Fruit fly (Drosophila melanogaster) whole organism, embryonic: Measurements from ENCODE around the gene waw.

Experiments
- ATbp ChIP-seq: fragments of 200-800 bp; sonication (Bioruptor generic); optimal IDR thresholded peaks from 2 replicates; lab custom pipeline; 2017; ENCODE audit warnings: missing biosample characterization, mild to moderate bottlenecking, missing genetic modification characterization, missing genetic modification reagents
- CG10147 ChIP-seq: fragments of 200-800 bp; sonication (Bioruptor generic); optimal IDR thresholded peaks from 2 replicates; lab custom pipeline; 2019; ENCODE audit warnings: missing biosample characterization, mild to moderate bottlenecking, missing genetic modification characterization, moderate library complexity
- CG10462 ChIP-seq: fragments of 200-800 bp; sonication (Bioruptor generic); optimal IDR thresholded peaks from 2 replicates; lab custom pipeline; 2016; ENCODE audit warnings: missing biosample characterization, missing genetic modification characterization
- CG12236 ChIP-seq: fragments of 200-800 bp; sonication (Bioruptor generic); optimal IDR thresholded peaks from 2 replicates; lab custom pipeline; 2016; ENCODE audit warnings: missing biosample characterization, missing genetic modification characterization
- CG12744 ChIP-seq: fragments of 200-800 bp; sonication (Bioruptor generic); optimal IDR thresholded peaks from 2 replicates; lab custom pipeline; 2016; ENCODE audit warnings: missing biosample characterization, missing genetic modification characterization
- CG1529 ChIP-seq: fragments of 200-800 bp; sonication (Bioruptor generic); optimal IDR thresholded peaks from 3 replicates; lab custom pipeline; 2018; ENCODE audit warnings: missing biosample characterization, missing genetic modification characterization
- CG16863 ChIP-seq: fragments of 200-800 bp; sonication (Bioruptor generic); optimal IDR thresholded peaks from 3 replicates; lab custom pipeline; 2016; ENCODE audit warnings: missing biosample characterization, missing genetic modification characterization
- CG18011 ChIP-seq: fragments of 200-800 bp; sonication (Bioruptor generic); optimal IDR thresholded peaks from 2 replicates; lab custom pipeline; 2017; ENCODE audit warnings: missing biosample characterization, missing genetic modification characterization, mild to moderate bottlenecking, moderate library complexity, missing genotype
- CG30020 ChIP-seq: fragments of 200-800 bp; optimal IDR thresholded peaks from 2 replicates; lab custom pipeline; 2019; ENCODE audit warnings: missing biosample characterization, mild to moderate bottlenecking, missing genetic modification characterization, moderate library complexity
- CG32532 ChIP-seq: fragments of 200-800 bp; sonication (Bioruptor generic); IDR thresholded peaks from 2 replicates; pipeline ENCODE4 v1.3.6; 2022; ENCODE audit warnings: missing biosample characterization, missing genetic modification characterization
- CG4360 ChIP-seq: fragments of 200-800 bp; sonication (Bioruptor generic); IDR thresholded peaks from 2 replicates; pipeline ENCODE4 v1.3.6; 2022; ENCODE audit warnings: missing biosample characterization, missing genetic modification characterization
- CG5245 ChIP-seq: fragments of 200-800 bp; sonication (Bioruptor generic); optimal IDR thresholded peaks from 3 replicates; lab custom pipeline; 2016; ENCODE audit warnings: missing biosample characterization, missing genetic modification characterization
- CG6175 ChIP-seq: fragments of 200-800 bp; sonication (Bioruptor generic); IDR thresholded peaks from 3 replicates; pipeline ENCODE4 v1.3.6; 2022; ENCODE audit warnings: missing biosample characterization, missing genetic modification characterization
- CG6272 ChIP-seq: fragments of 200-800 bp; sonication (Bioruptor generic); IDR thresholded peaks from 2 replicates; pipeline ENCODE4 v1.3.6; 2022; ENCODE audit warnings: missing biosample characterization, missing genetic modification characterization
- CG7372 ChIP-seq: fragments of 200-800 bp; sonication (Bioruptor generic); IDR thresholded peaks from 2 replicates; pipeline ENCODE4 v1.3.6; 2022; ENCODE audit warnings: missing biosample characterization, missing genetic modification characterization
- CG8089 ChIP-seq: fragments of 200-800 bp; sonication (Bioruptor generic); optimal IDR thresholded peaks from 3 replicates; lab custom pipeline; 2016; ENCODE audit warnings: missing biosample characterization, missing genetic modification characterization
- CG8290 ChIP-seq, 3 experiments: fragments of 200-800 bp; sonication (Bioruptor generic); optimal IDR thresholded peaks; 2 replicates each; lab custom pipeline; 2016 to 2019; ENCODE audit warnings: missing biosample characterization in 3 of 3, missing genetic modification characterization in 3 of 3, mild to moderate bottlenecking in 2 of 3, moderate library complexity in 1 of 3
- CG8388 ChIP-seq: fragments of 200-800 bp; sonication (Bioruptor generic); optimal IDR thresholded peaks from 2 replicates; lab custom pipeline; 2019; ENCODE audit warnings: missing biosample characterization, mild to moderate bottlenecking, missing genetic modification characterization, moderate library complexity
- CG8478 ChIP-seq: fragments of >200 bp; optimal IDR thresholded peaks from 2 replicates; lab custom pipeline; 2018
- CG9876 ChIP-seq: fragments of 200-800 bp; sonication (Bioruptor generic); optimal IDR thresholded peaks from 2 replicates; lab custom pipeline; 2016; ENCODE audit warnings: missing biosample characterization, missing genetic modification characterization
- Dek ChIP-seq: fragments of 200-800 bp; sonication (Bioruptor generic); optimal IDR thresholded peaks from 3 replicates; lab custom pipeline; 2019; ENCODE audit warnings: missing biosample characterization, mild to moderate bottlenecking, missing genetic modification characterization, moderate library complexity
- Eip74EF ChIP-seq, 2 experiments: fragments of 200-800 bp in 1 of 2; fragments of >200 bp in 1 of 2; sonication (Bioruptor generic) in 1 of 2; optimal IDR thresholded peaks; 2 replicates each; lab custom pipeline; 2017 to 2019; ENCODE audit warnings: missing biosample characterization in 2 of 2, missing genetic modification characterization in 2 of 2, mild to moderate bottlenecking in 1 of 2, moderate library complexity in 1 of 2
- Fer3 ChIP-seq: fragments of 200-800 bp; sonication (Bioruptor generic); optimal IDR thresholded peaks from 2 replicates; lab custom pipeline; 2018; ENCODE audit warnings: missing biosample characterization, mild to moderate bottlenecking, missing genetic modification characterization, moderate library complexity
- Kr ChIP-seq: fragments of 200-800 bp; sonication (Bioruptor generic); optimal IDR thresholded peaks from 2 replicates; lab custom pipeline; 2017; ENCODE audit warnings: missing biosample characterization, mild to moderate bottlenecking, missing genetic modification characterization
- Tbp ChIP-seq: fragments of >200 bp; optimal IDR thresholded peaks from 2 replicates; lab custom pipeline; 2018; ENCODE audit warnings: missing biosample characterization, missing genetic modification characterization
- Trl ChIP-seq, 3 experiments: fragments of >200 bp in 2 of 3; fragments of 200-800 bp in 1 of 3; sonication (Bioruptor generic) in 1 of 3; optimal IDR thresholded peaks; 2 replicates in 1 of 3; 3 replicates in 2 of 3; lab custom pipeline; 2016 to 2017; ENCODE audit warnings: missing biosample characterization in 1 of 3, missing genetic modification characterization in 1 of 3
- abd-A ChIP-seq: fragments of 200-800 bp; sonication (Bioruptor generic); optimal IDR thresholded peaks from 3 replicates; lab custom pipeline; 2019; ENCODE audit warnings: missing biosample characterization, mild to moderate bottlenecking, missing genetic modification characterization, moderate library complexity
- bbx ChIP-seq: fragments of 200-800 bp; sonication (Bioruptor generic); IDR thresholded peaks from 2 replicates; pipeline ENCODE4 v1.3.6; 2022; ENCODE audit warnings: missing biosample characterization, missing genetic modification characterization; ENCODE audit not compliant: partially characterized antibody
- br ChIP-seq: fragments of >200 bp; optimal IDR thresholded peaks from 2 replicates; lab custom pipeline; 2017
- chn ChIP-seq: fragments of 200-800 bp; sonication (Bioruptor generic); optimal IDR thresholded peaks from 2 replicates; lab custom pipeline; 2016; ENCODE audit warnings: missing biosample characterization, missing genetic modification characterization
- disco-r ChIP-seq: fragments of 200-800 bp; sonication (Bioruptor generic); optimal IDR thresholded peaks from 2 replicates; lab custom pipeline; 2016; ENCODE audit warnings: missing biosample characterization, missing genetic modification characterization
- gro ChIP-seq: fragments of 200-800 bp; sonication (Bioruptor generic); optimal IDR thresholded peaks from 2 replicates; lab custom pipeline; 2016; ENCODE audit warnings: missing biosample characterization, missing genetic modification characterization
- her ChIP-seq: fragments of 200-800 bp; sonication (Bioruptor generic); optimal IDR thresholded peaks from 2 replicates; lab custom pipeline; 2016; ENCODE audit warnings: missing biosample characterization, missing genetic modification characterization
- jumu ChIP-seq: fragments of 200-800 bp; sonication (Bioruptor generic); optimal IDR thresholded peaks from 3 replicates; lab custom pipeline; 2016; ENCODE audit warnings: missing biosample characterization, missing genetic modification characterization
- luna ChIP-seq: fragments of 200-800 bp; sonication (Bioruptor generic); optimal IDR thresholded peaks from 2 replicates; lab custom pipeline; 2016; ENCODE audit warnings: missing biosample characterization, missing genetic modification characterization
- mirr ChIP-seq: fragments of 200-800 bp; sonication (Bioruptor generic); optimal IDR thresholded peaks from 3 replicates; lab custom pipeline; 2018; ENCODE audit warnings: missing biosample characterization, mild to moderate bottlenecking, missing genetic modification characterization
- oc ChIP-seq: fragments of 200-800 bp; sonication (Bioruptor generic); optimal IDR thresholded peaks from 2 replicates; lab custom pipeline; 2018; ENCODE audit warnings: missing biosample characterization, mild to moderate bottlenecking, missing genetic modification characterization, moderate library complexity
- odd ChIP-seq: fragments of 200-800 bp; sonication (Bioruptor generic); optimal IDR thresholded peaks from 2 replicates; lab custom pipeline; 2017; ENCODE audit warnings: missing biosample characterization, mild to moderate bottlenecking, missing genetic modification characterization
- phol ChIP-seq: fragments of 200-800 bp; sonication (Bioruptor generic); optimal IDR thresholded peaks from 3 replicates; lab custom pipeline; 2018; ENCODE audit warnings: missing biosample characterization, mild to moderate bottlenecking, missing genetic modification characterization, moderate library complexity
- sc ChIP-seq, 3 experiments: fragments of >200 bp in 2 of 3; fragments of 200-800 bp in 1 of 3; sonication (Bioruptor generic) in 1 of 3; optimal IDR thresholded peaks; 2 replicates in 2 of 3; 3 replicates in 1 of 3; lab custom pipeline; 2017; ENCODE audit warnings: mild to moderate bottlenecking in 1 of 3, missing biosample characterization in 1 of 3, missing genetic modification characterization in 1 of 3, missing genetic modification reagents in 1 of 3
- schlank ChIP-seq: fragments of 200-800 bp; sonication (Bioruptor generic); optimal IDR thresholded peaks from 2 replicates; lab custom pipeline; 2018; ENCODE audit warnings: missing biosample characterization, mild to moderate bottlenecking, missing genetic modification characterization
- sens-2 ChIP-seq: fragments of 200-800 bp; sonication (Bioruptor generic); IDR thresholded peaks from 2 replicates; pipeline ENCODE4 v1.3.6; 2022; ENCODE audit warnings: missing biosample characterization, missing genetic modification characterization
- sna ChIP-seq: fragments of 200-800 bp; sonication (Bioruptor generic); IDR thresholded peaks from 2 replicates; pipeline ENCODE4 v1.3.6; 2022; ENCODE audit warnings: missing biosample characterization, missing genetic modification characterization; ENCODE audit not compliant: partially characterized antibody
- tin ChIP-seq: fragments of 200-800 bp; sonication (Bioruptor generic); optimal IDR thresholded peaks from 3 replicates; lab custom pipeline; 2016; ENCODE audit warnings: missing biosample characterization, missing genetic modification characterization
- trem ChIP-seq: fragments of 200-800 bp; optimal IDR thresholded peaks from 3 replicates; lab custom pipeline; 2019; ENCODE audit warnings: missing biosample characterization, mild to moderate bottlenecking, missing genetic modification characterization, moderate library complexity
- vvl ChIP-seq: fragments of 200-800 bp; sonication (Bioruptor generic); IDR thresholded peaks from 2 replicates; pipeline ENCODE4 v1.3.6; 2022; ENCODE audit warnings: missing biosample characterization, missing genetic modification characterization
- zfh1 ChIP-seq: fragments of 200-800 bp; sonication (Bioruptor generic); IDR thresholded peaks from 3 replicates; pipeline ENCODE4 v1.3.6; 2022; ENCODE audit warnings: missing biosample characterization, missing genetic modification characterization

waw gene

dm6 chrX:21365421-21365820 lies 2.6 kb downstream of the waw start (continued):
- peak; percentile 13 for TF ChIP-seq mirr (GFP tag; lab: Kevin White, UChicago)
- TF ChIP-seq CG8478 (lab: Kevin White, UChicago), result no peak
- no peak for TF ChIP-seq oc (tag; lab: Kevin White, UChicago)

- TF ChIP-seq CG12236 (GFP tag; lab: Kevin White, UChicago) (no peak), zfh1 (peak; percentile 81), CG4360 (GFP tag; lab: Robert Waterston, UW) (peak; percentile 37; the same call in 1 of the 2 replicates), br (no peak), phol (tag; lab: Kevin White, UChicago) (peak; percentile 94), Fer3 (tag; lab: Kevin White, UChicago) (peak; percentile 93), Trl (optimal IDR thresholded peaks at IDR 0.05; lab: Kevin White, UChicago) (peak; percentile 9 to 27), Trl (GFP tag; optimal IDR thresholded peaks at IDR 0.05; lab: Kevin White, UChicago) (peak; percentile 24), ATbp (GFP tag; lab: Kevin White, UChicago) (peak; percentile 92), CG32532 (GFP tag; lab: Robert Waterston, UW) (peak; percentile 86), disco-r (no peak), gro (GFP tag; lab: Kevin White, UChicago) (peak; percentile 14), sens-2 (GFP tag; lab: Robert Waterston, UW) (0 out of 2 replicates have a peak, but pooled peaks have one; percentile 13), vvl (GFP tag; lab: Robert Waterston, UW) (peak; percentile 88), CG5245 (GFP tag; lab: Kevin White, UChicago) (peak; percentile 61), CG12744 (GFP tag; lab: Kevin White, UChicago) (peak; percentile 19), Dek (tag; lab: Kevin White, UChicago) (peak; percentile 94), schlank (peak; percentile 80), Tbp (GFP tag; lab: Kevin White, UChicago) (no peak), Eip74EF (GFP tag; optimal IDR thresholded peaks at IDR 0.05; lab: Kevin White, UChicago) (peak in 1 of 2 experiments; percentile 91), sc (optimal IDR thresholded peaks at IDR 0.05; lab: Kevin White, UChicago) (no peak), sc (GFP tag; optimal IDR thresholded peaks at IDR 0.05; lab: Kevin White, UChicago) (peak; percentile 84), trem (tag; lab: Kevin White, UChicago) (peak; percentile 81), luna (GFP tag; lab: Kevin White, UChicago) (no peak), CG8089 (GFP tag; lab: Kevin White, UChicago) (peak; percentile 1), CG30020 (peak; percentile 73), CG10462 (GFP tag; lab: Kevin White, UChicago) (peak; percentile 78), jumu (GFP tag; lab: Kevin White, UChicago) (peak; percentile 41), CG16863 (GFP tag; lab: Kevin White, UChicago) (peak; percentile 34), CG1529 (GFP tag; lab: Kevin White, UChicago) (peak; percentile 87), her (GFP tag; lab: Kevin White, UChicago) (no peak), CG8290 (GFP tag; optimal IDR thresholded peaks at IDR 0.05; lab: Kevin White, UChicago) (peak; percentile 59), CG8290 (tag; optimal IDR thresholded peaks at IDR 0.05; lab: Kevin White, UChicago) (peak in 1 of 2 experiments; percentile 69), CG6175 (GFP tag; lab: Robert Waterston, UW) (no peak), CG6272 (GFP tag; lab: Robert Waterston, UW) (peak; percentile 73), CG9876 (GFP tag; lab: Kevin White, UChicago) (no peak), bbx (GFP tag; lab: Robert Waterston, UW) (peak; percentile 23; the same call in 1 of the 2 replicates), Kr (GFP tag; lab: Kevin White, UChicago) (no peak), CG18011 (GFP tag; lab: Kevin White, UChicago) (peak; percentile 72), sna (GFP tag; lab: Robert Waterston, UW) (no peak), CG7372 (GFP tag; lab: Robert Waterston, UW) (peak; percentile 88), chn (GFP tag; lab: Kevin White, UChicago) (peak; percentile 58), CG10147 (GFP tag; lab: Kevin White, UChicago) (peak; percentile 93), CG8388 (peak; percentile 92), abd-A (tag; lab: Kevin White, UChicago) (no peak), odd (peak; percentile 89), tin (GFP tag; lab: Kevin White, UChicago) (peak; percentile 89)
These were observed 3.6 kb downstream of the waw start for dm6 chrX:21366311-21366990.
